Worm (Caenorhabditis elegans): ENCODE measurements around the gene cct-4.

ce11 chrII:8276057-8276456 lies 7.4 kb upstream of the cct-4 start, which contains the start of the genes gei-14 and slc-25A32:
- TF ChIP-seq nhr-27 (tag; optimal IDR thresholded peaks at IDR 0.05) (no peak), T26A5.8 (tag; optimal IDR thresholded peaks at IDR 0.05) (no peak), ama-1 (optimal IDR thresholded peaks at IDR 0.05) (no peak), ama-1 (GFP tag; optimal IDR thresholded peaks at IDR 0.05) (no peak), him-1 (tag; optimal IDR thresholded peaks at IDR 0.05) (peak; percentile 73), ztf-25 (GFP tag; IDR thresholded peaks at IDR 0.05) (no peak), ceh-58 (GFP tag; IDR thresholded peaks at IDR 0.05) (no peak), Y53G8AR.9 (GFP tag; conservative IDR thresholded peaks at IDR 0.05) (0 out of 2 replicates have a peak, but pooled peaks have one; percentile 16), T07F8.4 (tag; optimal IDR thresholded peaks at IDR 0.05) (no peak), aptf-3 (GFP tag; IDR thresholded peaks at IDR 0.05) (no peak), akir-1 (GFP tag; optimal IDR thresholded peaks at IDR 0.05) (no peak), hlh-26 (GFP tag; conservative IDR thresholded peaks at IDR 0.05) (no peak), Y56A3A.18 (GFP tag; IDR thresholded peaks at IDR 0.05) (no peak)

Measured in whole organism, young adult.